Fruit fly (Drosophila melanogaster) whole organism, embryonic: ENCODE data around the gene CG4404.
A peak's percentile ranks its signal among the peaks of the same experiment; 100 is the strongest.

ENCODE experiments used
- Abd-B ChIP-seq: fragments of 200-800 bp; sonication (Bioruptor generic); optimal IDR thresholded peaks from 2 replicates; lab custom pipeline; 2018; ENCODE audit warnings: missing biosample characterization, mild to moderate bottlenecking, missing genetic modification characterization, moderate library complexity
- Awh ChIP-seq: fragments of 200-800 bp; sonication (Bioruptor generic); IDR thresholded peaks from 2 replicates; pipeline ENCODE4, ENCODE4 v1.3.6; 2022; ENCODE audit warnings: missing biosample characterization, missing genetic modification characterization
- CG10267 ChIP-seq: fragments of 200-800 bp; sonication (Bioruptor generic); optimal IDR thresholded peaks from 2 replicates; lab custom pipeline; 2018; ENCODE audit warnings: missing biosample characterization, mild to moderate bottlenecking, missing genetic modification characterization, moderate library complexity
- CG10565 ChIP-seq: fragments of 200-800 bp; sonication (Bioruptor generic); optimal IDR thresholded peaks from 3 replicates; lab custom pipeline; 2016; ENCODE audit warnings: missing biosample characterization, mild to moderate bottlenecking, missing genetic modification characterization
- CG11398 ChIP-seq: fragments of 200-800 bp; sonication (Bioruptor generic); optimal IDR thresholded peaks from 2 replicates; lab custom pipeline; 2016; ENCODE audit warnings: missing biosample characterization, missing genetic modification characterization
- CG11504 ChIP-seq: fragments of 200-800 bp; sonication (Bioruptor generic); optimal IDR thresholded peaks from 3 replicates; lab custom pipeline; 2019; ENCODE audit warnings: missing biosample characterization, mild to moderate bottlenecking, missing genetic modification characterization, moderate library complexity
- CG11696 ChIP-seq: fragments of 200-800 bp; sonication (Bioruptor generic); IDR thresholded peaks from 2 replicates; pipeline ENCODE4 v1.3.6; 2022; ENCODE audit warnings: missing biosample characterization, missing genetic modification characterization
- CG12236 ChIP-seq: fragments of 200-800 bp; sonication (Bioruptor generic); optimal IDR thresholded peaks from 2 replicates; lab custom pipeline; 2016; ENCODE audit warnings: missing biosample characterization, missing genetic modification characterization
- CG12744 ChIP-seq: fragments of 200-800 bp; sonication (Bioruptor generic); optimal IDR thresholded peaks from 2 replicates; lab custom pipeline; 2016; ENCODE audit warnings: missing biosample characterization, missing genetic modification characterization
- CG13123 ChIP-seq: fragments of 200-800 bp; sonication (Bioruptor generic); optimal IDR thresholded peaks from 2 replicates; lab custom pipeline; 2016; ENCODE audit warnings: missing biosample characterization, missing genetic modification characterization
- CG14441 ChIP-seq: fragments of 200-800 bp; sonication (Bioruptor generic); IDR thresholded peaks from 2 replicates; pipeline ENCODE4 v1.3.6; 2022; ENCODE audit warnings: missing biosample characterization, missing genetic modification characterization
- CG14667 ChIP-seq: fragments of 200-800 bp; sonication (Bioruptor generic); IDR thresholded peaks from 2 replicates; pipeline ENCODE4 v1.3.6; 2022; ENCODE audit warnings: missing biosample characterization, missing genetic modification characterization
- CG15073 ChIP-seq: fragments of 200-800 bp; sonication (Bioruptor generic); optimal IDR thresholded peaks from 2 replicates; lab custom pipeline; 2016; ENCODE audit warnings: missing biosample characterization, missing genetic modification characterization
- CG15479 ChIP-seq: fragments of 200-800 bp; sonication (Bioruptor generic); optimal IDR thresholded peaks from 3 replicates; lab custom pipeline; 2019; ENCODE audit warnings: missing biosample characterization, mild to moderate bottlenecking, missing genetic modification characterization, moderate library complexity
- CG1647 ChIP-seq: fragments of 200-800 bp; sonication (Bioruptor generic); optimal IDR thresholded peaks from 3 replicates; lab custom pipeline; 2016; ENCODE audit warnings: missing biosample characterization, missing genetic modification characterization
- CG17385 ChIP-seq: fragments of 200-800 bp; sonication (Bioruptor generic); optimal IDR thresholded peaks from 3 replicates; lab custom pipeline; 2018; ENCODE audit warnings: missing biosample characterization, mild to moderate bottlenecking, missing genetic modification characterization
- CG2120 ChIP-seq: fragments of 200-800 bp; sonication (Bioruptor generic); optimal IDR thresholded peaks from 3 replicates; lab custom pipeline; 2016; ENCODE audit warnings: missing biosample characterization, missing genetic modification characterization
- CG2199 ChIP-seq: fragments of 200-800 bp; sonication (Bioruptor generic); IDR thresholded peaks from 3 replicates; pipeline ENCODE4 v1.3.6; 2022; ENCODE audit warnings: missing biosample characterization, missing genetic modification characterization
- CG2678 ChIP-seq: fragments of 200-800 bp; sonication (Bioruptor generic); optimal IDR thresholded peaks from 3 replicates; lab custom pipeline; 2019; ENCODE audit warnings: missing biosample characterization, mild to moderate bottlenecking, missing genetic modification characterization, moderate library complexity
- CG30403 ChIP-seq: fragments of 200-800 bp; sonication (Bioruptor generic); optimal IDR thresholded peaks from 3 replicates; lab custom pipeline; 2016; ENCODE audit warnings: missing biosample characterization, missing genetic modification characterization
- CG30431 ChIP-seq: fragments of 200-800 bp; sonication (Bioruptor generic); optimal IDR thresholded peaks from 2 replicates; lab custom pipeline; 2017; ENCODE audit warnings: missing biosample characterization, missing genetic modification characterization
- CG31224 ChIP-seq: fragments of 200-800 bp; sonication (Bioruptor generic); IDR thresholded peaks from 2 replicates; pipeline ENCODE4 v1.3.6; 2022; ENCODE audit warnings: missing biosample characterization, missing genetic modification characterization
- CG31365 ChIP-seq: fragments of 200-800 bp; sonication (Bioruptor generic); optimal IDR thresholded peaks from 2 replicates; lab custom pipeline; 2018; ENCODE audit warnings: missing biosample characterization, mild to moderate bottlenecking, missing genetic modification characterization
- CG4328 ChIP-seq: fragments of 200-800 bp; sonication (Bioruptor generic); optimal IDR thresholded peaks from 3 replicates; lab custom pipeline; 2017; ENCODE audit warnings: missing biosample characterization, missing genetic modification reagents, missing genetic modification characterization
- CG7357 ChIP-seq: fragments of 200-800 bp; sonication (Bioruptor generic); IDR thresholded peaks from 3 replicates; pipeline ENCODE4 v1.3.6; 2022; ENCODE audit warnings: missing biosample characterization, missing genetic modification characterization
- CG9215 ChIP-seq: fragments of 200-800 bp; sonication (Bioruptor generic); IDR thresholded peaks from 2 replicates; pipeline ENCODE4 v1.3.6; 2022; ENCODE audit warnings: missing biosample characterization, missing genetic modification characterization
- CG9876 ChIP-seq: fragments of 200-800 bp; sonication (Bioruptor generic); optimal IDR thresholded peaks from 2 replicates; lab custom pipeline; 2016; ENCODE audit warnings: missing biosample characterization, missing genetic modification characterization
- CG9932 ChIP-seq: fragments of 200-800 bp; sonication (Bioruptor generic); IDR thresholded peaks from 2 replicates; pipeline ENCODE4 v1.3.6; 2022; ENCODE audit warnings: missing biosample characterization, missing genetic modification characterization
- CoRest ChIP-seq: fragments of 200-800 bp; sonication (Bioruptor generic); optimal IDR thresholded peaks from 3 replicates; lab custom pipeline; 2018; ENCODE audit warnings: missing biosample characterization, mild to moderate bottlenecking, missing genetic modification characterization, moderate library complexity
- Dip3 ChIP-seq: fragments of 200-800 bp; sonication (Bioruptor generic); optimal IDR thresholded peaks from 3 replicates; lab custom pipeline; 2016; ENCODE audit warnings: missing biosample characterization, missing genetic modification characterization
- Med ChIP-seq: fragments of 200-800 bp; sonication (Bioruptor generic); peaks from one replicate; lab custom pipeline; 2016; ENCODE audit warnings: missing biosample characterization, missing genetic modification characterization, mild to moderate bottlenecking, inconsistent platforms, moderate library complexity
- Myb ChIP-seq: fragments of 200-800 bp; sonication (Bioruptor generic); optimal IDR thresholded peaks from 2 replicates; lab custom pipeline; 2016; ENCODE audit warnings: missing biosample characterization, missing genetic modification characterization
- PHDP ChIP-seq: fragments of 200-800 bp; sonication (Bioruptor generic); optimal IDR thresholded peaks from 3 replicates; lab custom pipeline; 2018; ENCODE audit warnings: missing biosample characterization, mild to moderate bottlenecking, missing genetic modification characterization, moderate library complexity
- YL-1 ChIP-seq: fragments of 200-800 bp; sonication (Bioruptor generic); optimal IDR thresholded peaks from 3 replicates; lab custom pipeline; 2017; ENCODE audit warnings: missing biosample characterization, mild to moderate bottlenecking, missing genetic modification characterization
- ato ChIP-seq: fragments of 200-800 bp; sonication (Bioruptor generic); IDR thresholded peaks from 2 replicates; pipeline ENCODE4 v1.3.6; 2022; ENCODE audit warnings: missing biosample characterization, missing genetic modification characterization; ENCODE audit not compliant: partially characterized antibody
- caup ChIP-seq: fragments of 200-800 bp; sonication (Bioruptor generic); optimal IDR thresholded peaks from 3 replicates; lab custom pipeline; 2017; ENCODE audit warnings: missing biosample characterization, mild to moderate bottlenecking, missing genetic modification characterization, moderate library complexity; ENCODE audit not compliant: severe bottlenecking
- crp ChIP-seq, 2 experiments: fragments of 200-800 bp; sonication (Bioruptor generic); optimal IDR thresholded peaks; 2 replicates in 1 of 2; 3 replicates in 1 of 2; lab custom pipeline; 2017; ENCODE audit warnings: missing biosample characterization in 2 of 2, missing genetic modification characterization in 2 of 2, mild to moderate bottlenecking in 1 of 2, moderate library complexity in 1 of 2
- gce ChIP-seq: fragments of 200-800 bp; sonication (Bioruptor generic); IDR thresholded peaks from 3 replicates; pipeline ENCODE4 v1.3.6; 2022; ENCODE audit warnings: missing biosample characterization, missing genetic modification characterization
- hkb ChIP-seq, 2 experiments: fragments of 200-800 bp in 1 of 2; fragments of >200 bp in 1 of 2; sonication (Bioruptor generic) in 1 of 2; IDR thresholded peaks in 1 of 2; optimal IDR thresholded peaks in 1 of 2; 2 replicates each; pipeline versions ENCODE4 v1.3.6 to Lab custom; 2017 to 2022; ENCODE audit warnings: missing biosample characterization in 1 of 2, missing genetic modification characterization in 1 of 2
- lov ChIP-seq, 2 experiments: fragments of 200-800 bp in 1 of 2; fragments of >200 bp in 1 of 2; sonication (Bioruptor generic) in 1 of 2; IDR thresholded peaks in 1 of 2; optimal IDR thresholded peaks in 1 of 2; 2 replicates in 1 of 2; 3 replicates in 1 of 2; pipeline versions ENCODE4 v1.3.6 to Lab custom; 2017 to 2022; ENCODE audit warnings: missing biosample characterization in 1 of 2, missing genetic modification characterization in 1 of 2
- nmo ChIP-seq: fragments of 200-800 bp; sonication (Bioruptor generic); optimal IDR thresholded peaks from 2 replicates; lab custom pipeline; 2018; ENCODE audit warnings: missing biosample characterization, mild to moderate bottlenecking, missing genetic modification characterization, moderate library complexity
- phol ChIP-seq: fragments of 200-800 bp; sonication (Bioruptor generic); optimal IDR thresholded peaks from 3 replicates; lab custom pipeline; 2018; ENCODE audit warnings: missing biosample characterization, mild to moderate bottlenecking, missing genetic modification characterization, moderate library complexity
- salm ChIP-seq: fragments of 200-800 bp; sonication (Bioruptor generic); optimal IDR thresholded peaks from 2 replicates; lab custom pipeline; 2018; ENCODE audit warnings: missing biosample characterization, mild to moderate bottlenecking, missing genetic modification characterization
- shn ChIP-seq: fragments of 200-800 bp; sonication (Bioruptor generic); optimal IDR thresholded peaks from 3 replicates; lab custom pipeline; 2016; ENCODE audit warnings: missing biosample characterization, missing genetic modification characterization
- sisA ChIP-seq: fragments of 200-800 bp; sonication (Bioruptor generic); IDR thresholded peaks from 2 replicates; pipeline ENCODE4 v1.3.6; 2022; ENCODE audit warnings: missing biosample characterization, missing genetic modification characterization
- slp2 ChIP-seq: fragments of 200-800 bp; sonication (Bioruptor generic); optimal IDR thresholded peaks from 2 replicates; lab custom pipeline; 2016; ENCODE audit warnings: missing biosample characterization, missing genetic modification characterization
- sna ChIP-seq: fragments of 200-800 bp; sonication (Bioruptor generic); IDR thresholded peaks from 2 replicates; pipeline ENCODE4 v1.3.6; 2022; ENCODE audit warnings: missing biosample characterization, missing genetic modification characterization; ENCODE audit not compliant: partially characterized antibody
- zfh1 ChIP-seq: fragments of 200-800 bp; sonication (Bioruptor generic); IDR thresholded peaks from 3 replicates; pipeline ENCODE4 v1.3.6; 2022; ENCODE audit warnings: missing biosample characterization, missing genetic modification characterization

CG4404 gene

dm6 chrX:12937825-12938520 lies 32.2 kb upstream of the CG4404 start (continued):
- TF ChIP-seq salm (tag; lab: Kevin White, UChicago) (no peak), nmo (GFP tag; lab: Kevin White, UChicago) (peak; percentile 57), Dip3 (GFP tag; lab: Kevin White, UChicago) (no peak), CG1647 (GFP tag; lab: Kevin White, UChicago) (no peak), CG4328 (no peak), CoRest (peak; percentile 54), lov (optimal IDR thresholded peaks at IDR 0.05; lab: Kevin White, UChicago) (no peak), lov (GFP tag; IDR thresholded peaks at IDR 0.05; lab: Robert Waterston, UW) (no peak), CG14441 (no peak), CG10267 (tag; lab: Kevin White, UChicago) (peak; percentile 37), CG11504 (tag; lab: Kevin White, UChicago) (peak; percentile 71), CG9215 (GFP tag; lab: Robert Waterston, UW) (no peak), CG11398 (GFP tag; lab: Kevin White, UChicago) (no peak), gce (GFP tag; lab: Robert Waterston, UW) (0 out of 3 replicates have a peak, but pooled peaks have one; percentile 19), crp (GFP tag; optimal IDR thresholded peaks at IDR 0.05; lab: Kevin White, UChicago) (no peak), CG9932 (GFP tag; lab: Robert Waterston, UW) (peak; percentile 43), CG31224 (GFP tag; lab: Robert Waterston, UW) (no peak), PHDP (tag; lab: Kevin White, UChicago) (peak; percentile 60), phol (peak; percentile 47), slp2 (GFP tag; lab: Kevin White, UChicago) (no peak), CG7357 (GFP tag; lab: Robert Waterston, UW) (peak; percentile 40; the same call in 1 of the 3 replicates), zfh1 (no peak), CG31365 (no peak), CG14667 (no peak), CG30403 (GFP tag; lab: Kevin White, UChicago) (peak; percentile 29), CG2678 (tag; lab: Kevin White, UChicago) (peak; percentile 76), hkb (optimal IDR thresholded peaks at IDR 0.05; lab: Kevin White, UChicago) (no peak), hkb (GFP tag; IDR thresholded peaks at IDR 0.05; lab: Robert Waterston, UW) (0 out of 2 replicates have a peak, but pooled peaks have one; percentile 27), CG13123 (GFP tag; lab: Kevin White, UChicago) (no peak), sisA (no peak; the same call in 1 of the 2 replicates), CG11696 (GFP tag; lab: Robert Waterston, UW) (no peak), Awh (GFP tag; lab: Robert Waterston, UW) (0 out of 2 replicates have a peak, but pooled peaks have one; percentile 15), CG12744 (GFP tag; lab: Kevin White, UChicago) (no peak), shn (GFP tag; lab: Kevin White, UChicago) (no peak), CG15073 (GFP tag; lab: Kevin White, UChicago) (no peak), Abd-B (GFP tag; lab: Kevin White, UChicago) (peak; percentile 16), CG30431 (GFP tag; lab: Kevin White, UChicago) (no peak), Med (no peak), caup (peak; percentile 24), CG12236 (GFP tag; lab: Kevin White, UChicago) (no peak), CG9876 (GFP tag; lab: Kevin White, UChicago) (no peak), sna (no peak), ato (GFP tag; lab: Robert Waterston, UW) (no peak), Myb (GFP tag; lab: Kevin White, UChicago) (no peak), YL-1 (GFP tag; lab: Kevin White, UChicago) (no peak), CG17385 (peak; percentile 17), CG10565 (GFP tag; lab: Kevin White, UChicago) (no peak), CG2199 (GFP tag; lab: Robert Waterston, UW) (no peak), CG2120 (GFP tag; lab: Kevin White, UChicago) (peak; percentile 36), CG15479 (GFP tag; lab: Kevin White, UChicago) (peak; percentile 31)
